Worm (Caenorhabditis elegans) whole organism, L2 larva: ENCODE measurements around the gene F13B12.4.

Experiments
- C34F6.9 ChIP-seq: fragments of 150-350 bp; optimal IDR thresholded peaks from 2 replicates; lab custom pipeline; 2014; ENCODE audit warnings: missing biosample characterization, missing genetic modification characterization
- F13H6.1 ChIP-seq: sonication (generic microtip); optimal IDR thresholded peaks from 2 replicates; lab custom pipeline; 2016; ENCODE audit warnings: missing genetic modification characterization, missing compliant biosample characterization
- Y55F3AM.14 ChIP-seq: fragments of 200-800 bp; sonication (Bioruptor generic); optimal IDR thresholded peaks from 2 replicates; lab custom pipeline; 2018; ENCODE audit warnings: mild to moderate bottlenecking, missing genetic modification characterization, missing compliant biosample characterization
- ZK546.5 ChIP-seq: sonication (generic microtip); optimal IDR thresholded peaks from 2 replicates; lab custom pipeline; 2017; ENCODE audit warnings: missing biosample characterization, missing genetic modification characterization
- alr-1 ChIP-seq: fragments of 150-350 bp; optimal IDR thresholded peaks from 2 replicates; lab custom pipeline; 2014; ENCODE audit warnings: missing biosample characterization, missing genetic modification characterization
- aly-2 ChIP-seq: fragments of 150-350 bp; optimal IDR thresholded peaks from 2 replicates; lab custom pipeline; 2014; ENCODE audit warnings: missing biosample characterization, missing genetic modification characterization
- blmp-1 ChIP-seq: sonication (generic microtip); optimal IDR thresholded peaks from 2 replicates; lab custom pipeline; 2017; ENCODE audit warnings: missing genetic modification characterization, mild to moderate bottlenecking, missing compliant biosample characterization, antibody characterized with exemption, moderate library complexity; ENCODE audit not compliant: insufficient read depth
- ceh-16 ChIP-seq: fragments of 150-350 bp; optimal IDR thresholded peaks from 2 replicates; lab custom pipeline; 2014; ENCODE audit warnings: missing biosample characterization, missing genetic modification characterization
- ceh-82 ChIP-seq: fragments of 150-350 bp; optimal IDR thresholded peaks from 2 replicates; lab custom pipeline; 2014; ENCODE audit warnings: missing biosample characterization, missing genetic modification characterization
- crh-2 ChIP-seq: sonication (generic microtip); optimal IDR thresholded peaks from 2 replicates; lab custom pipeline; 2017; ENCODE audit warnings: missing biosample characterization, missing genetic modification characterization
- dmd-4 ChIP-seq: sonication (generic microtip); optimal IDR thresholded peaks from 2 replicates; lab custom pipeline; 2017; ENCODE audit warnings: missing biosample characterization, missing genetic modification characterization
- egl-27 ChIP-seq: sonication (generic microtip); optimal IDR thresholded peaks from 3 replicates; lab custom pipeline; 2017; ENCODE audit warnings: missing biosample characterization, missing genetic modification reagents, missing genetic modification characterization
- elt-1 ChIP-seq: fragments of 150-350 bp; optimal IDR thresholded peaks from 2 replicates; lab custom pipeline; 2014; ENCODE audit warnings: missing biosample characterization, missing genetic modification characterization
- elt-3 ChIP-seq: sonication (generic microtip); optimal IDR thresholded peaks from 2 replicates; lab custom pipeline; 2017; ENCODE audit warnings: missing biosample characterization, missing genetic modification characterization
- fos-1 ChIP-seq: fragments of 150-350 bp; optimal IDR thresholded peaks from 2 replicates; lab custom pipeline; 2014; ENCODE audit warnings: missing biosample characterization, missing genetic modification characterization
- gmeb-1 ChIP-seq: fragments of 150-350 bp; optimal IDR thresholded peaks from 2 replicates; lab custom pipeline; 2014; ENCODE audit warnings: missing biosample characterization, missing genetic modification characterization
- lin-11 ChIP-seq: fragments of 150-350 bp; sonication (generic microtip); optimal IDR thresholded peaks from 2 replicates; lab custom pipeline; 2014; ENCODE audit warnings: missing biosample characterization, missing genetic modification characterization, inconsistent platforms, mixed read lengths
- lin-39 ChIP-seq: fragments of 150-350 bp; optimal IDR thresholded peaks from 2 replicates; lab custom pipeline; 2014; ENCODE audit warnings: missing biosample characterization, missing genetic modification reagents, missing genetic modification characterization
- lsy-2 ChIP-seq, 2 experiments: fragments of 150-350 bp in 1 of 2; sonication (generic microtip) in 1 of 2; optimal IDR thresholded peaks; 2 replicates each; lab custom pipeline; 2014 to 2017; ENCODE audit warnings: missing biosample characterization in 2 of 2, missing genetic modification characterization in 2 of 2
- mab-5 ChIP-seq: fragments of 150-350 bp; optimal IDR thresholded peaks from 2 replicates; lab custom pipeline; 2014; ENCODE audit warnings: missing biosample characterization, missing genetic modification characterization
- mbf-1 ChIP-seq: sonication (generic microtip); optimal IDR thresholded peaks from 2 replicates; lab custom pipeline; 2017; ENCODE audit warnings: missing biosample characterization, missing genetic modification characterization
- nhr-11 ChIP-seq: fragments of 150-350 bp; optimal IDR thresholded peaks from 2 replicates; lab custom pipeline; 2014; ENCODE audit warnings: missing biosample characterization, missing genetic modification characterization
- nhr-12 ChIP-seq: fragments of 150-350 bp; optimal IDR thresholded peaks from 2 replicates; lab custom pipeline; 2014; ENCODE audit warnings: missing biosample characterization, missing genetic modification characterization
- nhr-23 ChIP-seq: fragments of 150-350 bp; optimal IDR thresholded peaks from 2 replicates; lab custom pipeline; 2014; ENCODE audit warnings: missing biosample characterization, missing genetic modification reagents, missing genetic modification characterization
- nhr-237 ChIP-seq: fragments of 150-350 bp; optimal IDR thresholded peaks from 2 replicates; lab custom pipeline; 2014; ENCODE audit warnings: missing biosample characterization, missing genetic modification characterization
- nhr-25 ChIP-seq: fragments of 150-350 bp; sonication (generic microtip); optimal IDR thresholded peaks from 3 replicates; lab custom pipeline; 2014; ENCODE audit warnings: missing biosample characterization, missing genetic modification characterization
- nhr-6 ChIP-seq: fragments of 150-350 bp; optimal IDR thresholded peaks from 2 replicates; lab custom pipeline; 2014; ENCODE audit warnings: missing biosample characterization, missing genetic modification characterization
- nhr-77 ChIP-seq: fragments of 150-350 bp; optimal IDR thresholded peaks from 2 replicates; lab custom pipeline; 2014; ENCODE audit warnings: missing biosample characterization, missing genetic modification characterization
- peb-1 ChIP-seq: fragments of 150-350 bp; optimal IDR thresholded peaks from 2 replicates; lab custom pipeline; 2014; ENCODE audit warnings: missing biosample characterization, missing genetic modification characterization
- sem-4 ChIP-seq: fragments of 150-350 bp; optimal IDR thresholded peaks from 2 replicates; lab custom pipeline; 2014; ENCODE audit warnings: missing biosample characterization, missing genetic modification reagents, missing genetic modification characterization
- skn-1 ChIP-seq: sonication (generic microtip); optimal IDR thresholded peaks from 2 replicates; lab custom pipeline; 2017; ENCODE audit warnings: missing biosample characterization, missing genetic modification characterization
- sma-3 ChIP-seq: sonication (generic microtip); optimal IDR thresholded peaks from 2 replicates; lab custom pipeline; 2016; ENCODE audit warnings: missing genetic modification reagents, missing genetic modification characterization, missing compliant biosample characterization
- sma-9 ChIP-seq, 2 experiments: fragments of 150-350 bp in 1 of 2; sonication (generic microtip) in 1 of 2; optimal IDR thresholded peaks; 2 replicates each; lab custom pipeline; 2014 to 2016; ENCODE audit warnings: missing genetic modification characterization in 2 of 2, mild to moderate bottlenecking in 1 of 2, missing biosample characterization in 1 of 2, missing compliant biosample characterization in 1 of 2, missing genetic modification reagents in 1 of 2, moderate library complexity in 1 of 2
- snpc-4 ChIP-seq: fragments of 150-350 bp; optimal IDR thresholded peaks from 2 replicates; lab custom pipeline; 2014; ENCODE audit warnings: missing biosample characterization, missing genetic modification characterization
- unc-39 ChIP-seq: fragments of 150-350 bp; optimal IDR thresholded peaks from 2 replicates; lab custom pipeline; 2014; ENCODE audit warnings: missing biosample characterization, missing genetic modification characterization
- unc-55 ChIP-seq: fragments of 150-350 bp; sonication (generic microtip); optimal IDR thresholded peaks from 3 replicates; lab custom pipeline; 2014; ENCODE audit warnings: missing biosample characterization, missing genetic modification reagents, missing genetic modification characterization
- unc-62 ChIP-seq: fragments of 150-350 bp; optimal IDR thresholded peaks from 2 replicates; lab custom pipeline; 2014; ENCODE audit warnings: missing biosample characterization, missing genetic modification reagents, missing genetic modification characterization
- zag-1 ChIP-seq: fragments of 150-350 bp; optimal IDR thresholded peaks from 2 replicates; lab custom pipeline; 2014; ENCODE audit warnings: missing biosample characterization, missing genetic modification characterization
- ztf-11 ChIP-seq: sonication (generic microtip); optimal IDR thresholded peaks from 2 replicates; lab custom pipeline; 2017; ENCODE audit warnings: missing biosample characterization, missing genetic modification characterization
- ztf-4 ChIP-seq: fragments of 150-350 bp; optimal IDR thresholded peaks from 2 replicates; lab custom pipeline; 2014; ENCODE audit warnings: missing biosample characterization, missing genetic modification characterization

Gene F13B12.4

DNA sequence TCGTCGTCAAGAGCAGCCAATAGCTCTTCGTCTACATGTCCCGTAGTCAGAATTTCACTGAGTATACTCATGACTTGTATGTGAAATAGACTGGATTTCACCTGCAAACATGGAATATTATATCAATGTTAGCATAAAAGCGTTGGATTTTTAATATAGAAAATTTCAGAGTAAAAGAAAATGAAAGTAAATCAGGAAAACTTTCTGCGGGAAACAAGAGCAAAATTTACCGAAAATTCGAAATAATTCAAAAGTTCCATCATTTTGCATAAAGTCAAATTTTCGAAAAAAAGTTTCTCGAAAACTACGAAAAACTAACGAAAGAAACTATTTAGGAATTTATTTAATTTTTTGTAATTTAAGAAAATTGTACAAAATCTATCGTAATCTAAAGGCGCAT lies 31.9 kb downstream of the F13B12.4 start, which contains the start of gene F13B12.6:
F13B12.6 (minus strand) TSS at position 101 of the 400 bp plus-strand sequence.
- no peak for TF ChIP-seq nhr-12 (tag; lab: Kevin White, UChicago)
- no peak for TF ChIP-seq sma-3 (GFP tag; lab: Kevin White, UChicago)
- TF ChIP-seq gmeb-1 (tag; lab: Kevin White, UChicago) = no peak
- no peak for TF ChIP-seq C34F6.9 (tag; lab: Kevin White, UChicago)
- TF ChIP-seq elt-3 (tag; lab: Kevin White, UChicago) = no peak
- no peak for TF ChIP-seq lin-39 (tag; lab: Kevin White, UChicago)
- no peak for TF ChIP-seq nhr-237 (tag; lab: Kevin White, UChicago)
- no peak for TF ChIP-seq nhr-11 (tag; lab: Kevin White, UChicago)
- TF ChIP-seq egl-27 = no peak
- no peak for TF ChIP-seq nhr-77
- TF ChIP-seq ceh-82 (tag; lab: Kevin White, UChicago) = no peak
- no peak for TF ChIP-seq ZK546.5 (tag; lab: Kevin White, UChicago)
- no peak for TF ChIP-seq nhr-25
- no peak for TF ChIP-seq mab-5 (tag; lab: Kevin White, UChicago)
- TF ChIP-seq fos-1 (tag; lab: Kevin White, UChicago) = no peak
- TF ChIP-seq lsy-2 (tag; optimal IDR thresholded peaks at IDR 0.05; lab: Kevin White, UChicago) = no peak

DNA sequence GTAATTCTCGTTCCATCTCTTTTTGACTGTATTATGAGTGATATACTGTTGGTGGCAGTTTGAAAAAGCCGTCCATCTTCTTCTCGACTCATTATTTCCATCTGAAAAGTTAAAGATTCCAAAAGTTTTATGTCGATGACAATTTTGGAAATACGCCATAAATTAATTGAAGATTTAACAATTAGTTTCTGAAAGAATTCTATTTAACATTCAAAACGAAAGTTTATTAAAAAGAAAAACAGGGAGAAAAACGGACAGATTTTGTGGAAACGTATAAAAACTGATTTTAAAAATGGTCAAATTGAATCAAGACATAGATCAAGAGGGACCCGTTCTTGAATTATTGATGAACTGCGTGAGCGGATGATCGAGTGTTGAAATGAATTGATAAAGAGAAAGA lies 35.9 kb downstream of the F13B12.4 start, which contains the start of gene R10H10.7:
R10H10.7 (minus strand) TSS at position 101 of the 400 bp plus-strand sequence.
- no peak for TF ChIP-seq ceh-16
- no peak for TF ChIP-seq Y55F3AM.14 (GFP tag; lab: Kevin White, UChicago)
- no peak for TF ChIP-seq lin-11 (tag; lab: Kevin White, UChicago)
- no peak for TF ChIP-seq elt-1 (tag; lab: Kevin White, UChicago)
- TF ChIP-seq sma-3 (GFP tag; lab: Kevin White, UChicago) = no peak
- no peak for TF ChIP-seq unc-62 (GFP tag; lab: Kevin White, UChicago)
- no peak for TF ChIP-seq ztf-11 (tag; lab: Kevin White, UChicago)
- TF ChIP-seq crh-2 = no peak
- no peak for TF ChIP-seq nhr-237 (tag; lab: Kevin White, UChicago)
- no peak for TF ChIP-seq unc-39
- TF ChIP-seq nhr-25 = no peak
- no peak for TF ChIP-seq mbf-1 (tag; lab: Kevin White, UChicago)
- no peak for TF ChIP-seq F13H6.1 (tag; lab: Kevin White, UChicago)
- no peak for TF ChIP-seq fos-1 (tag; lab: Kevin White, UChicago)
- TF ChIP-seq, all 48 proteins: peak for 0

- TF ChIP-seq ztf-11 (tag; lab: Kevin White, UChicago) (no peak), mab-5 (tag; lab: Kevin White, UChicago) (no peak), unc-55 (GFP tag; lab: Kevin White, UChicago) (no peak), aly-2 (tag; lab: Kevin White, UChicago) (no peak), lin-11 (tag; lab: Kevin White, UChicago) (no peak), unc-39 (no peak), nhr-25 (no peak), nhr-12 (tag; lab: Kevin White, UChicago) (no peak), sem-4 (no peak), alr-1 (tag; lab: Kevin White, UChicago) (no peak), ztf-4 (no peak), C34F6.9 (tag; lab: Kevin White, UChicago) (no peak), dmd-4 (tag; lab: Kevin White, UChicago) (no peak), ceh-82 (tag; lab: Kevin White, UChicago) (no peak), zag-1 (tag; lab: Kevin White, UChicago) (no peak), ceh-16 (no peak)
- TF ChIP-seq, all 48 proteins: peak for 0
These were observed 40.3 kb downstream of the F13B12.4 start, which contains the start of gene rfk-1 for ce11 chrIV:10409377-10409776. Gene rfk-1 (minus strand): TSS chrIV:10409477.

DNA sequence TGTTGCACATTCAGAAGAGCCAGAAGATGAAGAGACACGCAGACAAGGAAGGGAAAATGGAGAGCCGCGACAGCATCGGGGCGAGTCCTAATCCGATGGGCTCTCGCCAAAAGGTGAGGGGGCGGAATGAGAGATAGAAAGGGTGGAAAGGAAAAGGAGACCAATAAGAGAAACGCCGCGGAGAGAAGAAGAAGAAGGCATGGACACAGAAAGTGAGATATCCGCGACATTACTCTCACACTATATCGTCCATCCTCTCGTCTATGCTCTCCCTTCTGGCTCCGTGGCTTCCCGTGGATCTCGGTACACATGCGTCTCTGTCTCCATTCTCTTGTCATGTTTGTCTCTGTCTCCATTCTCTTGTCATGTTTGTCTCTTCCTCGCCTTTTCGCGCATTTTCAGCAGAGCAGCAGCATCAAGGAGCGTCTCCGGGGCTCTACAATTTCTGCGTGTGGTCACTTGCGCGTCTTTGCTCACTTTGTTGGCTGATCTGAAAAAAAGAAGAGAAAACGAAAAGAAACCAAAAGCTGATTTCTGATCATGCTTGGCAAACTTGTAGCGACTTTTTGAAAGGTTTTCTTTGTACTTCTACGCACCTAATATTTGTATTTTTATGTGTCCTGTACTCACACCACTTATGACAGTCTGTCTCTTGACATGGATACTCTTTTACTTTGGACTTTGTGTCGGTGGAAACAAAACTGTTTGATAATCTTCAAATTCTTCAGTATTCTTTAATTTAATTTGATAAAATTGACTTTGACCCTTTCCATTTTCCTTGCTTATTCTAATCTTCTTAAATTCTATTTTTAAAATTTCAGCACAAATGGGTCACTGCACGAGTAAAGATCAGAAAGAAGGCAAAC lies 46.3 kb downstream of the F13B12.4 start, which contains the start of gene gpa-7:
gpa-7 (plus strand) TSS at position 816 of the 866 bp plus-strand sequence.
- TF ChIP-seq fos-1 (tag; lab: Kevin White, UChicago) (peak; percentile 27), aly-2 (tag; lab: Kevin White, UChicago) (no peak), mab-5 (tag; lab: Kevin White, UChicago) (no peak), dmd-4 (tag; lab: Kevin White, UChicago) (no peak), snpc-4 (tag; lab: Kevin White, UChicago) (peak; percentile 38), sma-3 (GFP tag; lab: Kevin White, UChicago) (no peak), egl-27 (peak; percentile 22), gmeb-1 (tag; lab: Kevin White, UChicago) (no peak), skn-1 (tag; lab: Kevin White, UChicago) (no peak), F13H6.1 (tag; lab: Kevin White, UChicago) (peak; percentile 91), nhr-6 (tag; lab: Kevin White, UChicago) (peak; percentile 56), sma-9 (GFP tag; optimal IDR thresholded peaks at IDR 0.05; lab: Kevin White, UChicago) (peak; percentile 82), sma-9 (tag; optimal IDR thresholded peaks at IDR 0.05; lab: Kevin White, UChicago) (no peak), lin-11 (tag; lab: Kevin White, UChicago) (peak; percentile 69), ztf-11 (tag; lab: Kevin White, UChicago) (no peak), unc-39 (no peak), nhr-23 (tag; lab: Kevin White, UChicago) (no peak), nhr-12 (tag; lab: Kevin White, UChicago) (no peak), unc-62 (GFP tag; lab: Kevin White, UChicago) (no peak), nhr-77 (no peak), alr-1 (tag; lab: Kevin White, UChicago) (no peak), lin-39 (tag; lab: Kevin White, UChicago) (no peak), peb-1 (tag; lab: Kevin White, UChicago) (no peak), elt-3 (tag; lab: Kevin White, UChicago) (no peak), ZK546.5 (tag; lab: Kevin White, UChicago) (no peak), zag-1 (tag; lab: Kevin White, UChicago) (peak; percentile 85), blmp-1 (tag; lab: Kevin White, UChicago) (no peak), ceh-16 (no peak), sem-4 (peak; percentile 52)
